Worm (Caenorhabditis elegans) whole organism, late embryonic: ENCODE results near the gene wdr-5.1.

Experiments
- F13H6.1 ChIP-seq: sonication (generic microtip); optimal IDR thresholded peaks from 2 replicates; lab custom pipeline; 2016; ENCODE audit warnings: missing genetic modification characterization, missing compliant biosample characterization
- K02D7.2 ChIP-seq: sonication (generic microtip); optimal IDR thresholded peaks from 2 replicates; lab custom pipeline; 2017; ENCODE audit warnings: mild to moderate bottlenecking, missing genetic modification characterization, missing compliant biosample characterization
- ceh-31 ChIP-seq: sonication (generic microtip); optimal IDR thresholded peaks from 2 replicates; lab custom pipeline; 2016; ENCODE audit warnings: missing genetic modification characterization, missing compliant biosample characterization
- dmd-4 ChIP-seq: sonication (generic microtip); optimal IDR thresholded peaks from 2 replicates; lab custom pipeline; 2016; ENCODE audit warnings: borderline replicate concordance, missing genetic modification characterization, missing compliant biosample characterization
- fkh-10 ChIP-seq: fragments of 150-350 bp; optimal IDR thresholded peaks from 2 replicates; lab custom pipeline; 2014; ENCODE audit warnings: missing biosample characterization, missing genetic modification reagents, missing genetic modification characterization
- nfya-1 ChIP-seq: sonication (generic microtip); optimal IDR thresholded peaks from 2 replicates; lab custom pipeline; 2017; ENCODE audit warnings: missing genetic modification characterization, mild to moderate bottlenecking, missing compliant biosample characterization, antibody characterized with exemption, moderate library complexity
- pag-3 ChIP-seq: sonication (generic microtip); optimal IDR thresholded peaks from 2 replicates; lab custom pipeline; 2016; ENCODE audit warnings: missing compliant biosample characterization, missing genetic modification characterization, borderline replicate concordance
- pha-4 ChIP-seq: fragments of 150-350 bp; optimal IDR thresholded peaks from 2 replicates; lab custom pipeline; 2018; ENCODE audit warnings: missing biosample characterization, missing genetic modification reagents, missing genetic modification characterization
- sox-2 ChIP-seq: fragments of 200-800 bp; sonication (Bioruptor generic); IDR thresholded peaks from 2 replicates; pipeline ENCODE4 v1.3.6; 2022; ENCODE audit warnings: missing genetic modification reagents, missing genetic modification characterization, missing compliant biosample characterization
- unc-42 ChIP-seq: sonication (generic microtip); optimal IDR thresholded peaks from 2 replicates; lab custom pipeline; 2016; ENCODE audit warnings: missing genotype, missing genetic modification characterization, missing compliant biosample characterization

ce11 chrIII:3664224-3664623, 40.9 kb upstream of the wdr-5.1 start, which contains the start of gene C46F11.4:
- TF ChIP-seq sox-2 = peak; percentile 54
- no peak for TF ChIP-seq pha-4
- peak; percentile 34 for TF ChIP-seq unc-42 (tag; lab: Kevin White, UChicago)
- TF ChIP-seq pag-3 = no peak
- TF ChIP-seq nfya-1 (tag; lab: Kevin White, UChicago) = peak; percentile 85
- peak; percentile 66 for TF ChIP-seq dmd-4 (tag; lab: Kevin White, UChicago)
- TF ChIP-seq fkh-10 (GFP tag; lab: Kevin White, UChicago) = peak; percentile 30
- TF ChIP-seq K02D7.2 (tag; lab: Kevin White, UChicago) = peak; percentile 87
- peak; percentile 76 for TF ChIP-seq F13H6.1
- TF ChIP-seq ceh-31 (tag; lab: Kevin White, UChicago) = peak; percentile 84
